Worm (Caenorhabditis elegans) whole organism, young adult: ENCODE results near the gene EEED8.18.

Experiments used
- T07F8.4 ChIP-seq: sonication (generic microtip); optimal IDR thresholded peaks from 2 replicates; lab custom pipeline; 2016; ENCODE audit warnings: mild to moderate bottlenecking, missing genetic modification characterization, moderate library complexity, missing compliant biosample characterization
- aptf-3 ChIP-seq: fragments of 200-800 bp; sonication (Bioruptor generic); IDR thresholded peaks from 2 replicates; pipeline ENCODE4 v1.3.6; 2022; ENCODE audit warnings: missing genetic modification characterization, missing compliant biosample characterization
- pha-4 ChIP-seq: fragments of 150-350 bp; sonication (generic microtip); optimal IDR thresholded peaks from 2 replicates; lab custom pipeline; 2014; ENCODE audit warnings: missing biosample characterization, missing genetic modification reagents, missing genetic modification characterization
- snpc-4 ChIP-seq, 5 experiments: fragments of 150-350 bp in 1 of 5; sonication (generic microtip) in 4 of 5; optimal IDR thresholded peaks; 2 replicates each; lab custom pipeline; 2014 to 2018; ENCODE audit warnings: missing genetic modification characterization in 5 of 5, missing biosample characterization in 3 of 5, antibody characterized with exemption in 2 of 5, mild to moderate bottlenecking in 2 of 5, missing compliant biosample characterization in 2 of 5, missing genotype in 2 of 5, moderate library complexity in 2 of 5, missing genetic modification reagents in 1 of 5
- unc-130 ChIP-seq: sonication (generic microtip); optimal IDR thresholded peaks from 2 replicates; lab custom pipeline; 2016; ENCODE audit warnings: missing genetic modification reagents, missing genetic modification characterization, missing compliant biosample characterization
- unc-62 ChIP-seq: fragments of 150-350 bp; optimal IDR thresholded peaks from 2 replicates; lab custom pipeline; 2014; ENCODE audit warnings: missing biosample characterization, missing genetic modification reagents, missing genetic modification characterization

ce11 chrII:5416204-5416764 is 3.9 kb upstream of the EEED8.18 start, which contains the start of gene EEED8.2:
- no peak for TF ChIP-seq T07F8.4 (tag; lab: Kevin White, UChicago)
- TF ChIP-seq unc-62 (GFP tag; lab: Kevin White, UChicago): no peak
- no peak for TF ChIP-seq unc-130 (GFP tag; lab: Kevin White, UChicago)
- TF ChIP-seq pha-4 (tag; lab: Kevin White, UChicago): no peak
- TF ChIP-seq snpc-4 (GFP tag; optimal IDR thresholded peaks at IDR 0.05; lab: Kevin White, UChicago): no peak
- TF ChIP-seq snpc-4 (tag; optimal IDR thresholded peaks at IDR 0.05; lab: Kevin White, UChicago): no peak
- TF ChIP-seq aptf-3: no peak
